Fruit fly (Drosophila melanogaster): ENCODE data around the gene Rox8.

Rox8 gene

dm6 chr3R:24037538-24038265 lies 10.4 kb downstream of the Rox8 start, which contains the start of gene spas (continued):
- TF ChIP-seq C15 (GFP tag; IDR thresholded peaks at IDR 0.05) (0 out of 3 replicates have a peak, but pooled peaks have one; percentile 37), Hand (GFP tag; optimal IDR thresholded peaks at IDR 0.05) (no peak), tgo (GFP tag; IDR thresholded peaks at IDR 0.05) (peak; percentile 75), Bgb (GFP tag; IDR thresholded peaks at IDR 0.05; ENCODE audit: partially characterized antibody) (peak; percentile 94), trh (GFP tag; optimal IDR thresholded peaks at IDR 0.05) (no peak), Spps (tag; optimal IDR thresholded peaks at IDR 0.05) (peak; percentile 7), CG15269 (tag; optimal IDR thresholded peaks at IDR 0.05) (no peak), Fer2 (tag; optimal IDR thresholded peaks at IDR 0.05) (peak; percentile 22), CG8765 (GFP tag; IDR thresholded peaks at IDR 0.05) (peak; percentile 85), fd102C (GFP tag; optimal IDR thresholded peaks at IDR 0.05) (peak; percentile 31), en (GFP tag; optimal IDR thresholded peaks at IDR 0.05) (no peak), Max (GFP tag; optimal IDR thresholded peaks at IDR 0.05) (peak; percentile 24), grau (tag; optimal IDR thresholded peaks at IDR 0.05) (peak; percentile 53), z (GFP tag; IDR thresholded peaks at IDR 0.05) (no peak), CG13296 (GFP tag; optimal IDR thresholded peaks at IDR 0.05) (peak; percentile 37), knrl (GFP tag; IDR thresholded peaks at IDR 0.05; ENCODE audit: partially characterized antibody) (peak; percentile 97), Hr3 (GFP tag; optimal IDR thresholded peaks at IDR 0.05) (peak; percentile 82), CG7928 (GFP tag; optimal IDR thresholded peaks at IDR 0.05) (peak; percentile 90), CG42726 (GFP tag; IDR thresholded peaks at IDR 0.05; ENCODE audit: partially characterized antibody) (peak; percentile 90), Ravus (GFP tag; IDR thresholded peaks at IDR 0.05) (no peak), CG14965 (GFP tag; optimal IDR thresholded peaks at IDR 0.05; ENCODE audit: borderline replicate concordance) (no peak), HLH54F (GFP tag; optimal IDR thresholded peaks at IDR 0.05) (peak; percentile 83), CG11695 (GFP tag; IDR thresholded peaks at IDR 0.05) (0 out of 3 replicates have a peak, but pooled peaks have one; percentile 18), Hr51 (GFP tag; optimal IDR thresholded peaks at IDR 0.05) (peak in 1 of 2 experiments; percentile 59), Mes4 (GFP tag; optimal IDR thresholded peaks at IDR 0.05) (peak; percentile 17), MESR4 (GFP tag; optimal IDR thresholded peaks at IDR 0.05) (peak; percentile 83), dmrt11E (tag; optimal IDR thresholded peaks at IDR 0.05) (peak; percentile 78), Dad (GFP tag; optimal IDR thresholded peaks at IDR 0.05) (peak; percentile 58), CG7745 (tag; optimal IDR thresholded peaks at IDR 0.05) (no peak), CG3995 (GFP tag; optimal IDR thresholded peaks at IDR 0.05) (peak; percentile 31), CG17568 (GFP tag; optimal IDR thresholded peaks at IDR 0.05) (no peak), CG34224 (GFP tag; IDR thresholded peaks at IDR 0.05; ENCODE audit: partially characterized antibody) (peak; percentile 86), Dp (GFP tag; optimal IDR thresholded peaks at IDR 0.05) (peak; percentile 31), gem (tag; optimal IDR thresholded peaks at IDR 0.05) (peak; percentile 80), CG10366 (GFP tag; IDR thresholded peaks at IDR 0.05) (peak; percentile 78), bab2 (GFP tag; optimal IDR thresholded peaks at IDR 0.05) (peak; percentile 75), ara (GFP tag; IDR thresholded peaks at IDR 0.05) (peak; percentile 62), br (optimal IDR thresholded peaks at IDR 0.05) (no peak), gro (GFP tag; optimal IDR thresholded peaks at IDR 0.05) (peak; percentile 14), BtbVII (GFP tag; optimal IDR thresholded peaks at IDR 0.05) (no peak), tna (GFP tag; IDR thresholded peaks at IDR 0.05; ENCODE audit: partially characterized antibody) (peak; percentile 79; the same call in 1 of the 2 replicates), toy (GFP tag; IDR thresholded peaks at IDR 0.05) (peak; percentile 36; the same call in 1 of the 2 replicates), CG17186 (GFP tag; optimal IDR thresholded peaks at IDR 0.05) (peak; percentile 59), lov (optimal IDR thresholded peaks at IDR 0.05) (no peak), lov (GFP tag; IDR thresholded peaks at IDR 0.05) (peak; percentile 66; the same call in 1 of the 3 replicates), CG14441 (GFP tag; IDR thresholded peaks at IDR 0.05) (peak; percentile 74), CG11560 (tag; IDR thresholded peaks at IDR 0.05) (0 out of 3 replicates have a peak, but pooled peaks have one; percentile 30), twi (tag; optimal IDR thresholded peaks at IDR 0.05) (peak; percentile 46), phol (tag; optimal IDR thresholded peaks at IDR 0.05) (peak; percentile 81)

All from whole organism, embryonic.